Worm (Caenorhabditis elegans) whole organism, mixed stage, embryonic: ENCODE measurements around the gene Y15E3A.4.

Source experiments
- ces-1 ChIP-seq: fragments of 150-350 bp; optimal IDR thresholded peaks from 2 replicates; lab custom pipeline; 2014; ENCODE audit warnings: missing biosample characterization, missing genetic modification reagents, missing genetic modification characterization
- drap-1 ChIP-seq: fragments of 200-800 bp; sonication (Bioruptor generic); optimal IDR thresholded peaks from 3 replicates; lab custom pipeline; 2018; ENCODE audit warnings: mild to moderate bottlenecking, missing genetic modification characterization, missing compliant biosample characterization
- elt-3 ChIP-seq: fragments of 150-350 bp; optimal IDR thresholded peaks from 2 replicates; lab custom pipeline; 2014; ENCODE audit warnings: missing biosample characterization, missing genetic modification characterization
- flh-1 ChIP-seq: fragments of 200-800 bp; sonication (Bioruptor generic); optimal IDR thresholded peaks from 2 replicates; lab custom pipeline; 2018; ENCODE audit warnings: mild to moderate bottlenecking, missing genetic modification characterization, moderate library complexity, missing compliant biosample characterization
- ham-2 ChIP-seq: fragments of 200-800 bp; sonication (Bioruptor generic); optimal IDR thresholded peaks from 2 replicates; lab custom pipeline; 2018; ENCODE audit warnings: mild to moderate bottlenecking, missing genetic modification characterization, missing compliant biosample characterization
- mep-1 ChIP-seq: fragments of 150-350 bp; optimal IDR thresholded peaks from 2 replicates; lab custom pipeline; 2017; ENCODE audit warnings: missing biosample characterization, missing genetic modification reagents, missing genetic modification characterization, inconsistent platforms
- nhr-237 ChIP-seq: fragments of 150-350 bp; optimal IDR thresholded peaks from 2 replicates; lab custom pipeline; 2014; ENCODE audit warnings: missing biosample characterization, missing genetic modification characterization
- nhr-28 ChIP-seq: fragments of 150-350 bp; optimal IDR thresholded peaks from 2 replicates; lab custom pipeline; 2014; ENCODE audit warnings: missing biosample characterization, missing genetic modification characterization
- sem-2 ChIP-seq: fragments of 200-800 bp; sonication (Bioruptor generic); optimal IDR thresholded peaks from 2 replicates; lab custom pipeline; 2018; ENCODE audit warnings: mild to moderate bottlenecking, missing genetic modification characterization, missing compliant biosample characterization
- sptf-1 ChIP-seq: sonication (generic microtip); optimal IDR thresholded peaks from 2 replicates; lab custom pipeline; 2017; ENCODE audit warnings: mild to moderate bottlenecking, missing genetic modification characterization, moderate library complexity, missing compliant biosample characterization
- unc-62 ChIP-seq: fragments of 150-350 bp; optimal IDR thresholded peaks from 2 replicates; lab custom pipeline; 2014; ENCODE audit warnings: missing biosample characterization, missing genetic modification reagents, missing genetic modification characterization
- ztf-11 ChIP-seq: fragments of 150-350 bp; optimal IDR thresholded peaks from 2 replicates; lab custom pipeline; 2014; ENCODE audit warnings: missing biosample characterization, missing genetic modification characterization

DNA sequence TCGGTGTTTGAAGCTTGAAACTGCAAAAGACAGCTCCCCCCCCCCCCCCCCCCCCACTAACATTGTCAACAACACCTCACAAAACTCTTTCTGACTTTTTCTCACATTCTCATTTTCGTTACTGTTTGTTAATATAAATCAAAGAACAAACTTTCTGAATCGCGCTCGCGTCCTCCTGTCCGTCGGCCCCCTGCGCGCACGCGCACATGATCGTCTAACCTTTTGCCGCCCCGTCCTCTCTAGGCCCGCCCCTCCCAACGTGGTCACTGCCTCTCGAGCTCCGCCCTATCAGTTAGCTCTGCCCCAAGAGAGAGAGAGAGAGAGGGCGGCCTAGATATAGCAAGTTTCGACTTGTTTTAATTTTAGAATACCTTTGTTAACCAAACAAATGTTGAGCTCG is 10.0 kb downstream of the Y15E3A.4 start:
- TF ChIP-seq mep-1 (tag; lab: Kevin White, UChicago) (no peak), flh-1 (GFP tag; lab: Kevin White, UChicago) (no peak), elt-3 (tag; lab: Kevin White, UChicago) (no peak), unc-62 (no peak), ztf-11 (tag; lab: Kevin White, UChicago) (no peak), ces-1 (no peak), sem-2 (GFP tag; lab: Kevin White, UChicago) (no peak), nhr-28 (no peak), nhr-237 (tag; lab: Kevin White, UChicago) (no peak), sptf-1 (peak; percentile 34), drap-1 (GFP tag; lab: Kevin White, UChicago) (no peak), ham-2 (GFP tag; lab: Kevin White, UChicago) (no peak)
